Fruit fly (Drosophila melanogaster) whole organism, embryonic: ENCODE results near the gene CG15602.
A peak's percentile ranks its signal among the peaks of the same experiment; 100 is the strongest.

Experiments used
- Antp ChIP-seq: fragments of 200-800 bp; sonication (Bioruptor generic); optimal IDR thresholded peaks from 3 replicates; lab custom pipeline; 2016; ENCODE audit warnings: missing biosample characterization, missing genetic modification characterization
- Asciz ChIP-seq: fragments of 200-800 bp; sonication (Bioruptor generic); optimal IDR thresholded peaks from 2 replicates; lab custom pipeline; 2017; ENCODE audit warnings: missing biosample characterization, mild to moderate bottlenecking, missing genetic modification characterization, missing genetic modification reagents
- Atf-2 ChIP-seq: fragments of 200-800 bp; sonication (Bioruptor generic); optimal IDR thresholded peaks from 2 replicates; lab custom pipeline; 2016; ENCODE audit warnings: missing biosample characterization, missing genetic modification characterization
- Bteb2 ChIP-seq: fragments of 200-800 bp; sonication (Bioruptor generic); optimal IDR thresholded peaks from 2 replicates; lab custom pipeline; 2016; ENCODE audit warnings: missing biosample characterization, missing genetic modification characterization
- CG10565 ChIP-seq: fragments of 200-800 bp; sonication (Bioruptor generic); optimal IDR thresholded peaks from 3 replicates; lab custom pipeline; 2016; ENCODE audit warnings: missing biosample characterization, mild to moderate bottlenecking, missing genetic modification characterization
- CG10654 ChIP-seq: fragments of 200-800 bp; sonication (Bioruptor generic); optimal IDR thresholded peaks from 2 replicates; lab custom pipeline; 2016; ENCODE audit warnings: missing biosample characterization, missing genetic modification characterization
- CG12104 ChIP-seq: fragments of 200-800 bp; sonication (Bioruptor generic); optimal IDR thresholded peaks from 3 replicates; lab custom pipeline; 2016; ENCODE audit warnings: missing biosample characterization, missing genetic modification characterization
- CG13296 ChIP-seq: fragments of 200-800 bp; sonication (Bioruptor generic); optimal IDR thresholded peaks from 3 replicates; lab custom pipeline; 2018; ENCODE audit warnings: missing biosample characterization, mild to moderate bottlenecking, missing genetic modification characterization
- CG15073 ChIP-seq: fragments of 200-800 bp; sonication (Bioruptor generic); optimal IDR thresholded peaks from 2 replicates; lab custom pipeline; 2016; ENCODE audit warnings: missing biosample characterization, missing genetic modification characterization
- CG17186 ChIP-seq: fragments of 200-800 bp; sonication (Bioruptor generic); optimal IDR thresholded peaks from 3 replicates; lab custom pipeline; 2017; ENCODE audit warnings: missing biosample characterization, missing genetic modification reagents, missing genetic modification characterization
- CG1832 ChIP-seq: fragments of 200-800 bp; sonication (Bioruptor generic); optimal IDR thresholded peaks from 2 replicates; lab custom pipeline; 2017; ENCODE audit warnings: missing biosample characterization, mild to moderate bottlenecking, missing genetic modification characterization, inconsistent platforms
- CG18476 ChIP-seq: fragments of 200-800 bp; sonication (Bioruptor generic); optimal IDR thresholded peaks from 2 replicates; lab custom pipeline; 2016; ENCODE audit warnings: missing biosample characterization, mild to moderate bottlenecking, missing genetic modification characterization
- CG2712 ChIP-seq: fragments of 200-800 bp; optimal IDR thresholded peaks from 3 replicates; lab custom pipeline; 2019; ENCODE audit warnings: missing biosample characterization, mild to moderate bottlenecking, missing genetic modification characterization, moderate library complexity
- CG2875 ChIP-seq: fragments of 200-800 bp; sonication (Bioruptor generic); optimal IDR thresholded peaks from 2 replicates; lab custom pipeline; 2017; ENCODE audit warnings: missing biosample characterization, mild to moderate bottlenecking, missing genetic modification characterization, missing genetic modification reagents
- CG2889 ChIP-seq: fragments of 200-800 bp; sonication (Bioruptor generic); IDR thresholded peaks from 3 replicates; pipeline ENCODE4 v1.3.6; 2022; ENCODE audit warnings: missing biosample characterization, missing genetic modification characterization
- CG32772 ChIP-seq: fragments of 200-800 bp; sonication (Bioruptor generic); IDR thresholded peaks from 2 replicates; pipeline ENCODE4 v1.3.6; 2022; ENCODE audit warnings: missing biosample characterization, missing genetic modification characterization
- CG34376 ChIP-seq: fragments of 200-800 bp; sonication (Bioruptor generic); optimal IDR thresholded peaks from 2 replicates; lab custom pipeline; 2018; ENCODE audit warnings: missing biosample characterization, mild to moderate bottlenecking, missing genetic modification characterization
- CG5245 ChIP-seq: fragments of 200-800 bp; sonication (Bioruptor generic); optimal IDR thresholded peaks from 3 replicates; lab custom pipeline; 2016; ENCODE audit warnings: missing biosample characterization, missing genetic modification characterization
- CG7745 ChIP-seq: fragments of 200-800 bp; sonication (Bioruptor generic); optimal IDR thresholded peaks from 2 replicates; lab custom pipeline; 2018; ENCODE audit warnings: missing biosample characterization, mild to moderate bottlenecking, missing genetic modification characterization, moderate library complexity
- CG8388 ChIP-seq: fragments of 200-800 bp; sonication (Bioruptor generic); optimal IDR thresholded peaks from 2 replicates; lab custom pipeline; 2019; ENCODE audit warnings: missing biosample characterization, mild to moderate bottlenecking, missing genetic modification characterization, moderate library complexity
- CG9609 ChIP-seq: fragments of 200-800 bp; sonication (Bioruptor generic); optimal IDR thresholded peaks from 3 replicates; lab custom pipeline; 2016; ENCODE audit warnings: missing biosample characterization, missing genetic modification characterization
- Chrac-16 ChIP-seq: fragments of 200-800 bp; sonication (Bioruptor generic); optimal IDR thresholded peaks from 3 replicates; lab custom pipeline; 2016; ENCODE audit warnings: missing biosample characterization, missing genetic modification characterization
- Dek ChIP-seq: fragments of 200-800 bp; sonication (Bioruptor generic); optimal IDR thresholded peaks from 3 replicates; lab custom pipeline; 2019; ENCODE audit warnings: missing biosample characterization, mild to moderate bottlenecking, missing genetic modification characterization, moderate library complexity
- Jarid2 ChIP-seq: fragments of 200-800 bp; sonication (Bioruptor generic); optimal IDR thresholded peaks from 3 replicates; lab custom pipeline; 2017; ENCODE audit warnings: mild to moderate bottlenecking, missing biosample characterization, missing genetic modification reagents, missing genetic modification characterization
- Myb ChIP-seq: fragments of 200-800 bp; sonication (Bioruptor generic); optimal IDR thresholded peaks from 2 replicates; lab custom pipeline; 2016; ENCODE audit warnings: missing biosample characterization, missing genetic modification characterization
- NfI ChIP-seq: fragments of 200-800 bp; sonication (Bioruptor generic); optimal IDR thresholded peaks from 3 replicates; lab custom pipeline; 2018; ENCODE audit warnings: missing biosample characterization, mild to moderate bottlenecking, missing genetic modification characterization, moderate library complexity
- PHDP ChIP-seq: fragments of 200-800 bp; sonication (Bioruptor generic); optimal IDR thresholded peaks from 3 replicates; lab custom pipeline; 2018; ENCODE audit warnings: missing biosample characterization, mild to moderate bottlenecking, missing genetic modification characterization, moderate library complexity
- Xrp1 ChIP-seq: fragments of 200-800 bp; sonication (Bioruptor generic); IDR thresholded peaks from 2 replicates; pipeline ENCODE4 v1.3.6; 2022; ENCODE audit warnings: missing biosample characterization, missing genetic modification characterization
- abd-A ChIP-seq: fragments of 200-800 bp; sonication (Bioruptor generic); optimal IDR thresholded peaks from 3 replicates; lab custom pipeline; 2019; ENCODE audit warnings: missing biosample characterization, mild to moderate bottlenecking, missing genetic modification characterization, moderate library complexity
- bab2 ChIP-seq: fragments of 200-800 bp; sonication (Bioruptor generic); optimal IDR thresholded peaks from 2 replicates; lab custom pipeline; 2016; ENCODE audit warnings: missing biosample characterization, missing genetic modification characterization
- bbx ChIP-seq: fragments of 200-800 bp; sonication (Bioruptor generic); IDR thresholded peaks from 2 replicates; pipeline ENCODE4 v1.3.6; 2022; ENCODE audit warnings: missing biosample characterization, missing genetic modification characterization; ENCODE audit not compliant: partially characterized antibody
- bsh ChIP-seq, 2 experiments: fragments of 200-800 bp; sonication (Bioruptor generic); optimal IDR thresholded peaks; 2 replicates each; lab custom pipeline; 2017 to 2018; ENCODE audit warnings: mild to moderate bottlenecking in 2 of 2, missing biosample characterization in 2 of 2, missing genetic modification characterization in 2 of 2, moderate library complexity in 1 of 2
- crc ChIP-seq: fragments of 200-800 bp; sonication (Bioruptor generic); optimal IDR thresholded peaks from 2 replicates; lab custom pipeline; 2016; ENCODE audit warnings: missing biosample characterization, missing genetic modification characterization
- crol ChIP-seq: fragments of 200-800 bp; sonication (Bioruptor generic); IDR thresholded peaks from 2 replicates; pipeline ENCODE4 v1.3.6; 2022; ENCODE audit warnings: missing biosample characterization, missing genetic modification characterization
- exex ChIP-seq: fragments of 200-800 bp; sonication (Bioruptor generic); optimal IDR thresholded peaks from 4 replicates; lab custom pipeline; 2018; ENCODE audit warnings: missing biosample characterization, mild to moderate bottlenecking, missing genetic modification characterization, moderate library complexity
- ftz-f1 ChIP-seq: fragments of 200-800 bp; sonication (Bioruptor generic); optimal IDR thresholded peaks from 2 replicates; lab custom pipeline; 2016; ENCODE audit warnings: missing biosample characterization, missing genetic modification characterization
- gfzf ChIP-seq: fragments of 200-800 bp; sonication (Bioruptor generic); optimal IDR thresholded peaks from 2 replicates; lab custom pipeline; 2016; ENCODE audit warnings: missing biosample characterization, mild to moderate bottlenecking, missing genetic modification characterization, moderate library complexity
- ham ChIP-seq: fragments of 200-800 bp; sonication (Bioruptor generic); IDR thresholded peaks from 2 replicates; pipeline ENCODE4 v1.3.6; 2022; ENCODE audit warnings: missing biosample characterization, missing genetic modification characterization
- hb ChIP-seq: fragments of 200-800 bp; sonication (Bioruptor generic); IDR thresholded peaks from 3 replicates; pipeline ENCODE4 v1.3.6; 2022; ENCODE audit warnings: missing biosample characterization, missing genetic modification characterization; ENCODE audit not compliant: partially characterized antibody
- hth ChIP-seq: fragments of >200 bp; optimal IDR thresholded peaks from 2 replicates; lab custom pipeline; 2017; ENCODE audit warnings: inconsistent platforms
- lola ChIP-seq, 3 experiments: fragments of >200 bp in 2 of 3; fragments of 200-800 bp in 1 of 3; sonication (Bioruptor generic) in 1 of 3; optimal IDR thresholded peaks; 2 replicates each; lab custom pipeline; 2017 to 2019; ENCODE audit warnings: missing biosample characterization in 3 of 3, missing genetic modification characterization in 3 of 3, mild to moderate bottlenecking in 1 of 3, moderate library complexity in 1 of 3
- pan ChIP-seq, 4 experiments: fragments of >200 bp in 3 of 4; fragments of 200-800 bp in 1 of 4; sonication (Bioruptor generic) in 1 of 4; optimal IDR thresholded peaks in 3 of 4; IDR thresholded peaks in 1 of 4; 2 replicates each; pipeline versions ENCODE4 v1.3.6 to Lab custom; 2017 to 2022; ENCODE audit warnings: missing biosample characterization in 2 of 4, missing genetic modification characterization in 2 of 4, mixed read lengths in 1 of 4
- pfk ChIP-seq: fragments of 200-800 bp; sonication (Bioruptor generic); optimal IDR thresholded peaks from 2 replicates; lab custom pipeline; 2018; ENCODE audit warnings: missing biosample characterization, mild to moderate bottlenecking, missing genetic modification characterization, moderate library complexity
- phol ChIP-seq: fragments of 200-800 bp; sonication (Bioruptor generic); optimal IDR thresholded peaks from 3 replicates; lab custom pipeline; 2018; ENCODE audit warnings: missing biosample characterization, mild to moderate bottlenecking, missing genetic modification characterization, moderate library complexity
- ranshi ChIP-seq: fragments of 200-800 bp; sonication (Bioruptor generic); IDR thresholded peaks from 2 replicates; pipeline ENCODE4 v1.3.6; 2022; ENCODE audit warnings: missing biosample characterization, missing genetic modification characterization
- ssp ChIP-seq: fragments of 200-800 bp; sonication (Bioruptor generic); IDR thresholded peaks from 2 replicates; pipeline ENCODE4 v1.3.6; 2022; ENCODE audit warnings: missing biosample characterization, missing genetic modification characterization
- wdn ChIP-seq: fragments of 200-800 bp; sonication (Bioruptor generic); IDR thresholded peaks from 2 replicates; pipeline ENCODE4 v1.3.6; 2022; ENCODE audit warnings: missing biosample characterization, missing genetic modification characterization
- zfh2 ChIP-seq: fragments of 200-800 bp; sonication (Bioruptor generic); optimal IDR thresholded peaks from 2 replicates; lab custom pipeline; 2016; ENCODE audit warnings: missing biosample characterization, missing genetic modification characterization

Gene CG15602

DNA sequence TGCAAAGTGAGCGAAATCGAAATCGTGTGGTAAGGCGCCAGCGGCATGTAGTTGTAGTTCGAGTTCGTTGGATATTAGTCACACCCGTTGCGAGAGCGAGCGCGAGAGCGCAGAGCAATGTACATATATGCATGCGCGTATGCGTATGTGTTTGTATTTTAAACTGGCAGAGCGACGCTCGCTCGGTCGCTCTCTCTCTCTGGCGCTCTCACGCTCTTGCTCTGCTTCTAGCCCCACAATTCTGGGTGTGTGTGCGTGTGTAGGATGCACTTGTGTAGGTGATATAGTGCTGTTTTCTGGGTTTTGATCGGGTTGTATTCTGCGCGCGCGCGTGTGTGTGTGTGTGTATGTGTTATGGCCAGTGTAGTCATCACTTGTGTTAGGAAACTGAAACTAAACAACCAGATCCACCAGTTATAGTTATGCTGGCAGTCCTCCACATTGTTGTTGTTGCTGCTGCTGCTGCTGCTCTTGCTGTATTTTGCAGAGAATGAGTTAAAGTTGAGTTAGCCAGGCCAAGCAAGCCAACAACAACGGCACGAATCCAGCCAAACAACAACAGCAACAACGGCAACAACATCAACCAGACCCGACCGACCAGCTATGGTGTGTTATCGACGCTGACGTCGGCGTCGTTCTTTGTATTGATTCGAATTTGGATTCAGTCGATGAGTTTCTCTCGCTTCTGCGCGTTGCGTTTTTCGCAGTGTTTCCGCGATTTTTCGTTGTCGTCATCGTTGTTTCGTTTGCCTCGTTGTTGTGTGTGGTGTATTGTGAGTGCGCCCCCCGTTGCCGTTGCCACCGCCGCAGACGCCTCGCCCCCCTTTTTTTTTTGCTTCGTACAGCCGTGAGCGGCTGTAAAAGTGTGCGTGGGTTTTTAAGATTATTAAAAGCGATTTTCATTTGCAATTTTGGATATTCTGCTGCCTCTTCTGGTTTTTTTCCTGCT lies 12.7 kb downstream of the CG15602 start (continued):
- peak; percentile 49 for TF ChIP-seq Jarid2 (GFP tag; lab: Kevin White, UChicago)
- peak; percentile 88 for TF ChIP-seq crol
- no peak for TF ChIP-seq pfk (GFP tag; lab: Kevin White, UChicago)
- TF ChIP-seq CG2889, result no peak
- TF ChIP-seq ham (GFP tag; lab: Robert Waterston, UW), result no peak
- TF ChIP-seq abd-A (tag; lab: Kevin White, UChicago), result peak; percentile 64
- TF ChIP-seq crc (GFP tag; lab: Kevin White, UChicago), result no peak
- no peak for TF ChIP-seq Chrac-16 (GFP tag; lab: Kevin White, UChicago)
- TF ChIP-seq wdn (GFP tag; lab: Robert Waterston, UW), result no peak
- no peak for TF ChIP-seq CG5245 (GFP tag; lab: Kevin White, UChicago)
- TF ChIP-seq CG32772, result 0 out of 2 replicates have a peak, but pooled peaks have one; percentile 47
- TF ChIP-seq CG10654, result no peak
- no peak for TF ChIP-seq Bteb2 (GFP tag; lab: Kevin White, UChicago)
- no peak for TF ChIP-seq CG8388
- TF ChIP-seq CG2875 (GFP tag; lab: Kevin White, UChicago), result no peak
- no peak for TF ChIP-seq CG12104 (GFP tag; lab: Kevin White, UChicago)
- peak; percentile 12; the same call in 1 of the 2 replicates for TF ChIP-seq bbx (GFP tag; lab: Robert Waterston, UW)
- TF ChIP-seq CG17186 (GFP tag; lab: Kevin White, UChicago), result no peak
- peak; percentile 1 for TF ChIP-seq exex (tag; lab: Kevin White, UChicago)
- no peak for TF ChIP-seq CG13296 (GFP tag; lab: Kevin White, UChicago)
- no peak for TF ChIP-seq pan (optimal IDR thresholded peaks at IDR 0.05; lab: Kevin White, UChicago)
- TF ChIP-seq pan (GFP tag; optimal IDR thresholded peaks at IDR 0.05 in 1 of 2, IDR thresholded peaks at IDR 0.05 in 1 of 2), result peak in 1 of 2 experiments; percentile 26
- TF ChIP-seq zfh2, result no peak
- TF ChIP-seq Xrp1 (GFP tag; lab: Robert Waterston, UW), result no peak; the same call in 1 of the 2 replicates
- no peak for TF ChIP-seq hb (GFP tag; lab: Robert Waterston, UW)
- no peak for TF ChIP-seq CG7745 (tag; lab: Kevin White, UChicago)
- TF ChIP-seq CG9609 (GFP tag; lab: Kevin White, UChicago), result no peak
- no peak for TF ChIP-seq CG1832 (GFP tag; lab: Kevin White, UChicago)
- peak in 1 of 3 experiments; percentile 61 for TF ChIP-seq lola (GFP tag; optimal IDR thresholded peaks at IDR 0.05; lab: Kevin White, UChicago)
- TF ChIP-seq Antp (GFP tag; lab: Kevin White, UChicago), result no peak
- TF ChIP-seq bab2, result no peak
- no peak for TF ChIP-seq ftz-f1 (GFP tag; lab: Kevin White, UChicago)
- TF ChIP-seq PHDP, result no peak
- TF ChIP-seq CG2712, result no peak
- no peak for TF ChIP-seq Dek (tag; lab: Kevin White, UChicago)
- no peak for TF ChIP-seq CG15073
- TF ChIP-seq NfI (GFP tag; lab: Kevin White, UChicago), result no peak
- TF ChIP-seq ranshi (GFP tag; lab: Robert Waterston, UW), result no peak
- TF ChIP-seq CG18476 (GFP tag; lab: Kevin White, UChicago), result no peak
- no peak for TF ChIP-seq CG10565 (GFP tag; lab: Kevin White, UChicago)
- no peak for TF ChIP-seq Asciz (GFP tag; lab: Kevin White, UChicago)
- no peak for TF ChIP-seq phol (tag; lab: Kevin White, UChicago)
- TF ChIP-seq bsh (GFP tag; optimal IDR thresholded peaks at IDR 0.05; lab: Kevin White, UChicago), result no peak
- no peak for TF ChIP-seq hth (lab: Kevin White, UChicago)
- TF ChIP-seq Myb (GFP tag; lab: Kevin White, UChicago), result no peak
- peak; percentile 73 for TF ChIP-seq CG34376 (GFP tag; lab: Kevin White, UChicago)
- no peak for TF ChIP-seq gfzf (GFP tag; lab: Kevin White, UChicago)
- no peak for TF ChIP-seq ssp
- TF ChIP-seq Atf-2 (GFP tag; lab: Kevin White, UChicago), result no peak
